Worm (Caenorhabditis elegans) whole organism, L3 larva: ENCODE data around the gene unc-93.

Experiments used
- ama-1 ChIP-seq: fragments of 150-350 bp; optimal IDR thresholded peaks from 2 replicates; lab custom pipeline; 2018
- ceh-16 ChIP-seq: sonication (generic microtip); optimal IDR thresholded peaks from 2 replicates; lab custom pipeline; 2017; ENCODE audit warnings: missing biosample characterization, missing genetic modification characterization
- ceh-28 ChIP-seq: fragments of 150-350 bp; optimal IDR thresholded peaks from 2 replicates; lab custom pipeline; 2014; ENCODE audit warnings: missing biosample characterization, missing genetic modification reagents, missing genetic modification characterization
- daf-12 ChIP-seq: fragments of 150-350 bp; optimal IDR thresholded peaks from 2 replicates; lab custom pipeline; 2014; ENCODE audit warnings: missing biosample characterization, missing genetic modification reagents, missing genetic modification characterization
- egl-27 ChIP-seq: sonication (generic microtip); optimal IDR thresholded peaks from 4 replicates; lab custom pipeline; 2017; ENCODE audit warnings: missing biosample characterization, missing genetic modification reagents, missing genetic modification characterization
- egl-5 ChIP-seq: fragments of 150-350 bp; optimal IDR thresholded peaks from 2 replicates; lab custom pipeline; 2017; ENCODE audit warnings: missing biosample characterization, missing genetic modification reagents, missing genetic modification characterization, inconsistent platforms
- elt-2 ChIP-seq: sonication (generic microtip); optimal IDR thresholded peaks from 2 replicates; lab custom pipeline; 2016; ENCODE audit warnings: missing genetic modification reagents, mild to moderate bottlenecking, missing genetic modification characterization, missing compliant biosample characterization
- elt-3 ChIP-seq, 3 experiments: fragments of 150-350 bp in 1 of 3; sonication (generic microtip) in 2 of 3; optimal IDR thresholded peaks; 2 replicates in 2 of 3; 4 replicates in 1 of 3; lab custom pipeline; 2014 to 2017; ENCODE audit warnings: missing biosample characterization in 3 of 3, missing genetic modification characterization in 3 of 3
- fkh-10 ChIP-seq: sonication (generic microtip); optimal IDR thresholded peaks from 2 replicates; lab custom pipeline; 2017; ENCODE audit warnings: missing biosample characterization, missing genetic modification reagents, missing genetic modification characterization
- fkh-2 ChIP-seq: fragments of 150-350 bp; optimal IDR thresholded peaks from 2 replicates; lab custom pipeline; 2014; ENCODE audit warnings: missing biosample characterization, missing genetic modification reagents, missing genetic modification characterization
- fos-1 ChIP-seq: fragments of 150-350 bp; optimal IDR thresholded peaks from 2 replicates; lab custom pipeline; 2014; ENCODE audit warnings: missing biosample characterization, missing genetic modification characterization
- hmg-11 ChIP-seq: sonication (generic microtip); optimal IDR thresholded peaks from 2 replicates; lab custom pipeline; 2016; ENCODE audit warnings: missing genetic modification characterization, missing compliant biosample characterization
- jun-1 ChIP-seq: fragments of 150-350 bp; optimal IDR thresholded peaks from 2 replicates; lab custom pipeline; 2014; ENCODE audit warnings: missing biosample characterization, missing genetic modification reagents, missing genetic modification characterization
- lin-15B ChIP-seq: fragments of 150-350 bp; optimal IDR thresholded peaks from 2 replicates; lab custom pipeline; 2014; ENCODE audit warnings: missing biosample characterization, missing genetic modification characterization
- lin-39 ChIP-seq: fragments of 150-350 bp; optimal IDR thresholded peaks from 2 replicates; lab custom pipeline; 2018; ENCODE audit warnings: missing biosample characterization, missing genetic modification reagents, missing genetic modification characterization
- mdl-1 ChIP-seq: fragments of 150-350 bp; optimal IDR thresholded peaks from 2 replicates; lab custom pipeline; 2014; ENCODE audit warnings: missing biosample characterization, missing genetic modification characterization
- nfya-1 ChIP-seq: sonication (generic microtip); optimal IDR thresholded peaks from 2 replicates; lab custom pipeline; 2017; ENCODE audit warnings: missing genetic modification characterization, mild to moderate bottlenecking, missing compliant biosample characterization, antibody characterized with exemption, moderate library complexity; ENCODE audit not compliant: insufficient read depth
- nhr-11 ChIP-seq: fragments of 150-350 bp; optimal IDR thresholded peaks from 2 replicates; lab custom pipeline; 2014; ENCODE audit warnings: missing biosample characterization, missing genetic modification characterization
- nhr-23 ChIP-seq: fragments of 150-350 bp; optimal IDR thresholded peaks from 2 replicates; lab custom pipeline; 2014; ENCODE audit warnings: missing biosample characterization, missing genetic modification reagents, missing genetic modification characterization
- nhr-237 ChIP-seq: fragments of 150-350 bp; optimal IDR thresholded peaks from 2 replicates; lab custom pipeline; 2014; ENCODE audit warnings: missing biosample characterization, missing genetic modification characterization
- nhr-25 ChIP-seq: sonication (generic microtip); optimal IDR thresholded peaks from 2 replicates; lab custom pipeline; 2017; ENCODE audit warnings: missing biosample characterization, missing genetic modification characterization
- nhr-28 ChIP-seq: fragments of 150-350 bp; optimal IDR thresholded peaks from 2 replicates; lab custom pipeline; 2014; ENCODE audit warnings: missing biosample characterization, missing genetic modification characterization
- nhr-76 ChIP-seq: fragments of 150-350 bp; sonication (generic microtip); optimal IDR thresholded peaks from 5 replicates; lab custom pipeline; 2014; ENCODE audit warnings: missing biosample characterization, missing genetic modification characterization
- nhr-77 ChIP-seq: fragments of 150-350 bp; optimal IDR thresholded peaks from 2 replicates; lab custom pipeline; 2014; ENCODE audit warnings: missing biosample characterization, missing genetic modification characterization
- pha-4 ChIP-seq: fragments of 150-350 bp; optimal IDR thresholded peaks from 2 replicates; lab custom pipeline; 2014; ENCODE audit warnings: missing biosample characterization, missing genetic modification reagents, missing genetic modification characterization
- sea-2 ChIP-seq: fragments of 150-350 bp; sonication (generic microtip); optimal IDR thresholded peaks from 4 replicates; lab custom pipeline; 2014; ENCODE audit warnings: missing biosample characterization, missing genetic modification reagents, missing genetic modification characterization
- skn-1 ChIP-seq: fragments of 150-350 bp; optimal IDR thresholded peaks from 2 replicates; lab custom pipeline; 2014; ENCODE audit warnings: missing biosample characterization, missing genetic modification characterization
- unc-39 ChIP-seq: sonication (generic microtip); optimal IDR thresholded peaks from 4 replicates; lab custom pipeline; 2017; ENCODE audit warnings: missing biosample characterization, missing genetic modification characterization
- unc-62 ChIP-seq: fragments of 150-350 bp; sonication (generic microtip); optimal IDR thresholded peaks from 4 replicates; lab custom pipeline; 2014; ENCODE audit warnings: missing biosample characterization, missing genetic modification reagents, missing genetic modification characterization
- ztf-4 ChIP-seq: fragments of 150-350 bp; optimal IDR thresholded peaks from 2 replicates; lab custom pipeline; 2014; ENCODE audit warnings: missing biosample characterization, missing genetic modification characterization

Gene unc-93

ce11 chrIII:3652964-3653363 is 8.8 kb downstream of the unc-93 start:
- TF ChIP-seq nhr-25 (peak; percentile 25), fos-1 (tag; lab: Kevin White, UChicago) (no peak), elt-2 (tag; lab: Kevin White, UChicago) (peak; percentile 14), ama-1 (lab: Kevin White, UChicago) (peak; percentile 60)

ce11 chrIII:3657479-3657878 is 13.3 kb downstream of the unc-93 start, which contains the start of gene C46F11.5:
Gene C46F11.5, minus strand, starts transcription at chrIII:3657606.
- TF ChIP-seq ceh-28 (tag; lab: Kevin White, UChicago): peak; percentile 57
- no peak for TF ChIP-seq elt-3 (tag; optimal IDR thresholded peaks at IDR 0.05; lab: Kevin White, UChicago)

- TF ChIP-seq nfya-1: peak; percentile 43
- peak; percentile 88 for TF ChIP-seq hmg-11 (tag; lab: Kevin White, UChicago)
- TF ChIP-seq elt-2 (tag; lab: Kevin White, UChicago): peak; percentile 15
- no peak for TF ChIP-seq skn-1 (tag; lab: Kevin White, UChicago)
- no peak for TF ChIP-seq egl-5 (tag; lab: Kevin White, UChicago)
- TF ChIP-seq lin-39 (tag; lab: Kevin White, UChicago): peak; percentile 45
- peak; percentile 63 for TF ChIP-seq pha-4
- TF ChIP-seq unc-39: no peak
Measured at ce11 chrIII:3664224-3664623, 20.0 kb downstream of the unc-93 start, which contains the start of gene C46F11.4. Gene C46F11.4, minus strand, starts transcription at chrIII:3664304.

ce11 chrIII:3670336-3670735 is 26.2 kb downstream of the unc-93 start, which contains the start of gene C46F11.6:
Gene C46F11.6, minus strand, starts transcription at chrIII:3670436.
- TF ChIP-seq ama-1 (lab: Kevin White, UChicago): no peak
- no peak for TF ChIP-seq nhr-23 (tag; lab: Kevin White, UChicago)
- TF ChIP-seq nhr-76 (tag; lab: Kevin White, UChicago): no peak
- no peak for TF ChIP-seq ceh-16
- no peak for TF ChIP-seq fkh-10 (GFP tag; lab: Kevin White, UChicago)
- no peak for TF ChIP-seq lin-15B (tag; lab: Kevin White, UChicago)
- no peak for TF ChIP-seq daf-12 (tag; lab: Kevin White, UChicago)
- TF ChIP-seq nhr-237 (tag; lab: Kevin White, UChicago): no peak
- no peak for TF ChIP-seq ztf-4
- no peak for TF ChIP-seq skn-1 (tag; lab: Kevin White, UChicago)
- TF ChIP-seq sea-2 (GFP tag; lab: Kevin White, UChicago): no peak
- TF ChIP-seq nhr-28: no peak
- TF ChIP-seq fkh-2 (tag; lab: Kevin White, UChicago): no peak
- TF ChIP-seq fos-1 (tag; lab: Kevin White, UChicago): no peak
- no peak for TF ChIP-seq unc-62
- TF ChIP-seq nfya-1: no peak

- TF ChIP-seq pha-4 (peak; percentile 62), hmg-11 (tag; lab: Kevin White, UChicago) (peak; percentile 12), nfya-1 (peak; percentile 27), nhr-77 (tag; lab: Kevin White, UChicago) (no peak)
Measured at ce11 chrIII:3670984-3671383, 26.8 kb downstream of the unc-93 start.

ce11 chrIII:3672839-3673238 is 28.7 kb downstream of the unc-93 start:
- peak; percentile 9 for TF ChIP-seq fkh-10 (GFP tag; lab: Kevin White, UChicago)
- TF ChIP-seq egl-27 (tag; lab: Kevin White, UChicago): no peak
- peak; percentile 25 for TF ChIP-seq egl-5 (tag; lab: Kevin White, UChicago)
- peak; percentile 34 for TF ChIP-seq nhr-25
- no peak for TF ChIP-seq mdl-1 (tag; lab: Kevin White, UChicago)
- peak; percentile 58 for TF ChIP-seq pha-4
- TF ChIP-seq nfya-1: peak; percentile 61
- TF ChIP-seq elt-2 (tag; lab: Kevin White, UChicago): no peak
- peak; percentile 35 for TF ChIP-seq hmg-11 (tag; lab: Kevin White, UChicago)
- TF ChIP-seq jun-1: no peak

ce11 chrIII:3674149-3674548 is 30.0 kb downstream of the unc-93 start:
- TF ChIP-seq nhr-11 (tag; lab: Kevin White, UChicago): no peak
- TF ChIP-seq mdl-1 (tag; lab: Kevin White, UChicago): no peak
- no peak for TF ChIP-seq daf-12 (tag; lab: Kevin White, UChicago)
- no peak for TF ChIP-seq lin-15B (tag; lab: Kevin White, UChicago)
- no peak for TF ChIP-seq fkh-2 (tag; lab: Kevin White, UChicago)
- no peak for TF ChIP-seq lin-39 (tag; lab: Kevin White, UChicago)
- TF ChIP-seq nhr-25: no peak
- no peak for TF ChIP-seq nhr-237 (tag; lab: Kevin White, UChicago)
- no peak for TF ChIP-seq nhr-23 (tag; lab: Kevin White, UChicago)
- no peak for TF ChIP-seq ztf-4
- TF ChIP-seq fos-1 (tag; lab: Kevin White, UChicago): no peak
- TF ChIP-seq fkh-10 (GFP tag; lab: Kevin White, UChicago): no peak
- TF ChIP-seq, all 47 proteins: peak for 0
